Worm (Caenorhabditis elegans): ENCODE measurements around the gene nca-2.

- TF ChIP-seq ceh-82 (tag; optimal IDR thresholded peaks at IDR 0.05) (no peak), mdl-1 (tag; optimal IDR thresholded peaks at IDR 0.05) (no peak), mbf-1 (tag; optimal IDR thresholded peaks at IDR 0.05) (no peak), egl-27 (tag; optimal IDR thresholded peaks at IDR 0.05) (no peak), blmp-1 (tag; optimal IDR thresholded peaks at IDR 0.05; ENCODE audit: insufficient read depth) (no peak), ztf-4 (tag; optimal IDR thresholded peaks at IDR 0.05) (no peak), fos-1 (tag; optimal IDR thresholded peaks at IDR 0.05) (no peak), ama-1 (optimal IDR thresholded peaks at IDR 0.05) (no peak), lin-39 (tag; optimal IDR thresholded peaks at IDR 0.05) (no peak), snpc-4 (tag; optimal IDR thresholded peaks at IDR 0.05) (no peak)
These were observed 19.2 kb downstream of the nca-2 start, which contains the start of gene C27F2.7 for ce11 chrIII:4984444-4985086.

Measured in whole organism, L2 larva.